Fruit fly (Drosophila melanogaster): Measurements from ENCODE around the gene CG43203.

- TF ChIP-seq CTCF (optimal IDR thresholded peaks at IDR 0.05) (no peak), CG8478 (optimal IDR thresholded peaks at IDR 0.05) (no peak)
Observed at dm6 chr3R:19403096-19403515, 49.3 kb downstream of the CG43203 start, which contains the start of the genes Ino80 and Aptx.

Measured in S2 (cell line).